Worm (Caenorhabditis elegans) whole organism, late embryonic: ENCODE results near the gene Y34B4A.7.

ENCODE experiments used
- C08G9.2 ChIP-seq: sonication (generic microtip); optimal IDR thresholded peaks from 2 replicates; lab custom pipeline; 2016; ENCODE audit warnings: mild to moderate bottlenecking, missing genetic modification characterization, moderate library complexity, missing compliant biosample characterization
- C38D4.7 ChIP-seq: fragments of 200-800 bp; sonication (Bioruptor generic); optimal IDR thresholded peaks from 2 replicates; lab custom pipeline; 2018; ENCODE audit warnings: mild to moderate bottlenecking, missing genetic modification characterization, moderate library complexity, missing compliant biosample characterization
- K02D7.2 ChIP-seq: sonication (generic microtip); optimal IDR thresholded peaks from 2 replicates; lab custom pipeline; 2017; ENCODE audit warnings: mild to moderate bottlenecking, missing genetic modification characterization, missing compliant biosample characterization
- K09A11.1 ChIP-seq: sonication (generic microtip); optimal IDR thresholded peaks from 2 replicates; lab custom pipeline; 2017; ENCODE audit warnings: antibody characterized with exemption, mild to moderate bottlenecking, missing genetic modification characterization, missing compliant biosample characterization; ENCODE audit not compliant: insufficient read depth
- T23F11.4 ChIP-seq: fragments of 200-800 bp; sonication (Bioruptor generic); optimal IDR thresholded peaks from 2 replicates; lab custom pipeline; 2018; ENCODE audit warnings: mild to moderate bottlenecking, missing genetic modification characterization, missing compliant biosample characterization
- Y22D7AL.16 ChIP-seq: sonication (generic microtip); optimal IDR thresholded peaks from 2 replicates; lab custom pipeline; 2016; ENCODE audit warnings: missing genetic modification characterization, missing compliant biosample characterization
- ceh-18 ChIP-seq: sonication (generic microtip); optimal IDR thresholded peaks from 2 replicates; lab custom pipeline; 2016; ENCODE audit warnings: missing genetic modification characterization, missing compliant biosample characterization
- ceh-19 ChIP-seq: fragments of 200-800 bp; sonication (Bioruptor generic); optimal IDR thresholded peaks from 2 replicates; lab custom pipeline; 2018; ENCODE audit warnings: mild to moderate bottlenecking, missing genetic modification characterization, missing compliant biosample characterization
- ceh-2 ChIP-seq: sonication (generic microtip); optimal IDR thresholded peaks from 2 replicates; lab custom pipeline; 2016; ENCODE audit warnings: missing genotype, missing genetic modification characterization, missing compliant biosample characterization
- ceh-22 ChIP-seq: sonication (generic microtip); optimal IDR thresholded peaks from 2 replicates; lab custom pipeline; 2017; ENCODE audit warnings: missing biosample characterization, missing genetic modification characterization
- ceh-24 ChIP-seq: sonication (generic microtip); optimal IDR thresholded peaks from 2 replicates; lab custom pipeline; 2016; ENCODE audit warnings: mild to moderate bottlenecking, missing genetic modification characterization, missing compliant biosample characterization
- ceh-30 ChIP-seq: fragments of 150-350 bp; optimal IDR thresholded peaks from 2 replicates; lab custom pipeline; 2014; ENCODE audit warnings: missing biosample characterization, missing genetic modification characterization
- ceh-31 ChIP-seq: sonication (generic microtip); optimal IDR thresholded peaks from 2 replicates; lab custom pipeline; 2016; ENCODE audit warnings: missing genetic modification characterization, missing compliant biosample characterization
- ceh-34 ChIP-seq: sonication (generic microtip); optimal IDR thresholded peaks from 2 replicates; lab custom pipeline; 2016; ENCODE audit warnings: mild to moderate bottlenecking, missing genetic modification characterization, missing compliant biosample characterization
- ceh-45 ChIP-seq: fragments of 200-800 bp; sonication (Bioruptor generic); IDR thresholded peaks from 2 replicates; pipeline ENCODE4 v1.3.6; 2022; ENCODE audit warnings: missing genetic modification reagents, missing genetic modification characterization, missing compliant biosample characterization
- ceh-48 ChIP-seq: sonication (generic microtip); optimal IDR thresholded peaks from 2 replicates; lab custom pipeline; 2016; ENCODE audit warnings: missing genetic modification characterization, inconsistent platforms, missing compliant biosample characterization
- ceh-6 ChIP-seq: fragments of 200-800 bp; sonication (Bioruptor generic); optimal IDR thresholded peaks from 2 replicates; lab custom pipeline; 2018; ENCODE audit warnings: mild to moderate bottlenecking, missing genetic modification characterization, missing compliant biosample characterization
- ceh-9 ChIP-seq: sonication (generic microtip); optimal IDR thresholded peaks from 2 replicates; lab custom pipeline; 2016; ENCODE audit warnings: mild to moderate bottlenecking, missing genetic modification characterization, inconsistent platforms, missing compliant biosample characterization
- che-1 ChIP-seq: sonication (generic microtip); optimal IDR thresholded peaks from 2 replicates; lab custom pipeline; 2016; ENCODE audit warnings: mild to moderate bottlenecking, missing genetic modification characterization, missing compliant biosample characterization
- dmd-4 ChIP-seq: sonication (generic microtip); optimal IDR thresholded peaks from 2 replicates; lab custom pipeline; 2016; ENCODE audit warnings: borderline replicate concordance, missing genetic modification characterization, missing compliant biosample characterization
- dve-1 ChIP-seq: sonication (generic microtip); optimal IDR thresholded peaks from 2 replicates; lab custom pipeline; 2017; ENCODE audit warnings: antibody characterized with exemption, mild to moderate bottlenecking, missing genetic modification characterization, missing compliant biosample characterization
- elt-2 ChIP-seq: sonication (generic microtip); optimal IDR thresholded peaks from 2 replicates; lab custom pipeline; 2016; ENCODE audit warnings: missing genetic modification reagents, missing genetic modification characterization, missing compliant biosample characterization
- elt-4 ChIP-seq: sonication (generic microtip); optimal IDR thresholded peaks from 2 replicates; lab custom pipeline; 2016; ENCODE audit warnings: missing genetic modification characterization, missing compliant biosample characterization
- eyg-1 ChIP-seq: sonication (generic microtip); optimal IDR thresholded peaks from 2 replicates; lab custom pipeline; 2016; ENCODE audit warnings: missing genotype, missing genetic modification characterization, missing compliant biosample characterization
- fax-1 ChIP-seq: sonication (generic microtip); optimal IDR thresholded peaks from 2 replicates; lab custom pipeline; 2016; ENCODE audit warnings: missing genotype, missing genetic modification characterization, missing compliant biosample characterization
- fkh-10 ChIP-seq: fragments of 150-350 bp; optimal IDR thresholded peaks from 2 replicates; lab custom pipeline; 2014; ENCODE audit warnings: missing biosample characterization, missing genetic modification reagents, missing genetic modification characterization
- fkh-6 ChIP-seq: sonication (generic microtip); optimal IDR thresholded peaks from 2 replicates; lab custom pipeline; 2016; ENCODE audit warnings: missing genetic modification characterization, missing compliant biosample characterization
- hlh-15 ChIP-seq: sonication (generic microtip); optimal IDR thresholded peaks from 2 replicates; lab custom pipeline; 2016; ENCODE audit warnings: missing genetic modification characterization, missing compliant biosample characterization
- hlh-6 ChIP-seq: sonication (generic microtip); optimal IDR thresholded peaks from 2 replicates; lab custom pipeline; 2016; ENCODE audit warnings: missing genotype, missing genetic modification characterization, missing compliant biosample characterization
- lim-6 ChIP-seq: sonication (generic microtip); optimal IDR thresholded peaks from 2 replicates; lab custom pipeline; 2016; ENCODE audit warnings: missing genetic modification characterization, missing compliant biosample characterization
- lin-11 ChIP-seq: fragments of 200-800 bp; sonication (Bioruptor generic); optimal IDR thresholded peaks from 2 replicates; lab custom pipeline; 2018; ENCODE audit warnings: mild to moderate bottlenecking, missing genetic modification characterization, missing compliant biosample characterization
- mec-3 ChIP-seq: sonication (generic microtip); optimal IDR thresholded peaks from 2 replicates; lab custom pipeline; 2016; ENCODE audit warnings: borderline replicate concordance, missing genetic modification characterization, missing compliant biosample characterization
- nhr-11 ChIP-seq: fragments of 150-350 bp; optimal IDR thresholded peaks from 2 replicates; lab custom pipeline; 2014; ENCODE audit warnings: missing biosample characterization, missing genetic modification characterization
- nhr-232 ChIP-seq: sonication (generic microtip); optimal IDR thresholded peaks from 2 replicates; lab custom pipeline; 2016; ENCODE audit warnings: missing genetic modification characterization, missing compliant biosample characterization
- npax-4 ChIP-seq: sonication (generic microtip); optimal IDR thresholded peaks from 2 replicates; lab custom pipeline; 2016; ENCODE audit warnings: missing genetic modification characterization, missing compliant biosample characterization
- pag-3 ChIP-seq: sonication (generic microtip); optimal IDR thresholded peaks from 2 replicates; lab custom pipeline; 2016; ENCODE audit warnings: missing compliant biosample characterization, missing genetic modification characterization, borderline replicate concordance
- pat-9 ChIP-seq: fragments of 200-800 bp; sonication (Bioruptor generic); optimal IDR thresholded peaks from 2 replicates; lab custom pipeline; 2018; ENCODE audit warnings: mild to moderate bottlenecking, missing genetic modification characterization, moderate library complexity, missing compliant biosample characterization
- pax-1 ChIP-seq: fragments of 150-350 bp; optimal IDR thresholded peaks from 2 replicates; lab custom pipeline; 2014; ENCODE audit warnings: missing biosample characterization, missing genetic modification characterization
- pha-2 ChIP-seq: sonication (generic microtip); optimal IDR thresholded peaks from 2 replicates; lab custom pipeline; 2017; ENCODE audit warnings: mild to moderate bottlenecking, missing genetic modification characterization, missing compliant biosample characterization
- pqm-1 ChIP-seq: sonication (generic microtip); optimal IDR thresholded peaks from 2 replicates; lab custom pipeline; 2016; ENCODE audit warnings: missing genetic modification characterization, missing compliant biosample characterization
- rnt-1 ChIP-seq: sonication (generic microtip); optimal IDR thresholded peaks from 2 replicates; lab custom pipeline; 2016; ENCODE audit warnings: missing genetic modification characterization, missing compliant biosample characterization
- sdc-2 ChIP-seq: sonication (generic microtip); optimal IDR thresholded peaks from 2 replicates; lab custom pipeline; 2016; ENCODE audit warnings: missing genotype, missing genetic modification characterization, missing compliant biosample characterization
- sox-4 ChIP-seq: sonication (generic microtip); optimal IDR thresholded peaks from 2 replicates; lab custom pipeline; 2017; ENCODE audit warnings: mild to moderate bottlenecking, missing genetic modification characterization, inconsistent platforms, missing compliant biosample characterization
- syd-9 ChIP-seq: sonication (generic microtip); optimal IDR thresholded peaks from 2 replicates; lab custom pipeline; 2016; ENCODE audit warnings: mild to moderate bottlenecking, missing genetic modification characterization, moderate library complexity, missing compliant biosample characterization
- tbx-2 ChIP-seq: sonication (generic microtip); optimal IDR thresholded peaks from 2 replicates; lab custom pipeline; 2016; ENCODE audit warnings: missing genetic modification characterization, missing compliant biosample characterization
- tbx-7 ChIP-seq: sonication (generic microtip); optimal IDR thresholded peaks from 2 replicates; lab custom pipeline; 2016; ENCODE audit warnings: missing genotype, missing genetic modification characterization, missing compliant biosample characterization
- ttx-3 ChIP-seq: sonication (generic microtip); optimal IDR thresholded peaks from 2 replicates; lab custom pipeline; 2016; ENCODE audit warnings: missing genetic modification reagents, missing genetic modification characterization, missing compliant biosample characterization
- unc-3 ChIP-seq, 2 experiments: fragments of 200-800 bp in 1 of 2; sonication (Bioruptor generic) in 1 of 2; sonication (generic microtip) in 1 of 2; conservative IDR thresholded peaks in 1 of 2; optimal IDR thresholded peaks in 1 of 2; 2 replicates each; pipeline versions ENCODE4 v1.3.6 to Lab custom; 2016 to 2022; ENCODE audit warnings: missing compliant biosample characterization in 2 of 2, missing genetic modification characterization in 2 of 2, missing genetic modification reagents in 1 of 2
- unc-55 ChIP-seq: sonication (generic microtip); optimal IDR thresholded peaks from 2 replicates; lab custom pipeline; 2017; ENCODE audit warnings: missing biosample characterization, missing genetic modification reagents, missing genetic modification characterization
- zip-5 ChIP-seq: sonication (generic microtip); optimal IDR thresholded peaks from 2 replicates; lab custom pipeline; 2016; ENCODE audit warnings: missing genetic modification characterization, missing compliant biosample characterization
- ztf-16 ChIP-seq: sonication (generic microtip); optimal IDR thresholded peaks from 2 replicates; lab custom pipeline; 2017; ENCODE audit warnings: missing genetic modification characterization, missing compliant biosample characterization

The Y34B4A.7 gene

DNA sequence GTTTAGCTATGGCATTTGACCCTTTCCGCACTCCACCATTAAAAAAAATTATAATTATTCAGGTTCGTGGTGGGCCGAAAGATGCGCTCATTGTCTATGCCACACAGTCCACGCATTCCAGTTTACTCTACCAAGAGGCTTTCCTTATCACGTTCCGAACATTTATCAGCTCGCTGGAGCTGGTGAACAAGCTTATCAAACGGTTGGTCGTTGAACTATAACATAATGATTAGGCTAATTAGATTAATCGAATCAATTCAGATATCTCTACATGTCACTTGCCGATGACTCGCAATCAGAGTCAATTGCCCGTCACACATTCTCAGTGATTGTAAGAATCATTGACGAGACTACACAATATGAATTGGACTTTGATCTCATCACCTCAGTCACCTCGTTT, 25.2 kb downstream of the Y34B4A.7 start:
- TF ChIP-seq ceh-9 (tag; lab: Kevin White, UChicago): no peak
- peak; percentile 64 for TF ChIP-seq elt-2 (tag; lab: Kevin White, UChicago)
- TF ChIP-seq ztf-16: no peak
- TF ChIP-seq ceh-45: no peak
- no peak for TF ChIP-seq nhr-232
- no peak for TF ChIP-seq eyg-1 (tag; lab: Kevin White, UChicago)

DNA sequence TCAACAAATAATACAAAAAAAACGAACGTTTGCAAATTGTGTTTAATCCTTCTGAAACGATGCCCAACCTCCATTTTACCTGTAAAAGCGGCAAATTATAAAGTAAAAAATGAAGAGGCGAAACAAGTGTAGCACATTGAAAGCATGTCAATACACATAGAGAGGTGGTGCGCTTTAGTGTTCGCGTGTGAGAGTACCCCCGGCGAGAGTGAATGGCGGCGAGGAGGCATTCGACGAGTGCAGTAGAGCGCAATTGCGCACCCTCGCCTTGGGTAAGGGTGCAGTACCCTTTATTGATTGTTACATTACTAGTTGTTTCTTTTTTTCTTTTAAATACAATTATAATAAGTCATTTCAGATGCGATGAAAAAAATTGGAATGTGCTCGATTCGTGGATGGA, 31.1 kb downstream of the Y34B4A.7 start, which contains the start of gene hst-6:
Gene hst-6, plus strand, starts transcription at position 353 of the 400 bp plus-strand sequence.
- no peak for TF ChIP-seq C08G9.2
- peak; percentile 1 for TF ChIP-seq tbx-7
- no peak for TF ChIP-seq ceh-2 (tag; lab: Kevin White, UChicago)
- no peak for TF ChIP-seq npax-4
- no peak for TF ChIP-seq unc-3 (GFP tag; conservative IDR thresholded peaks at IDR 0.05; lab: Robert Waterston, UW)
- TF ChIP-seq unc-3 (tag; optimal IDR thresholded peaks at IDR 0.05; lab: Kevin White, UChicago): no peak
- TF ChIP-seq hlh-6: no peak
- TF ChIP-seq hlh-15 (tag; lab: Kevin White, UChicago): no peak
- TF ChIP-seq mec-3 (tag; lab: Kevin White, UChicago): no peak
- no peak for TF ChIP-seq pax-1 (tag; lab: Kevin White, UChicago)
- TF ChIP-seq ttx-3 (tag; lab: Kevin White, UChicago): no peak
- no peak for TF ChIP-seq syd-9 (tag; lab: Kevin White, UChicago)
- no peak for TF ChIP-seq sox-4 (tag; lab: Kevin White, UChicago)
- no peak for TF ChIP-seq Y22D7AL.16 (tag; lab: Kevin White, UChicago)
- no peak for TF ChIP-seq K09A11.1 (tag; lab: Kevin White, UChicago)
- no peak for TF ChIP-seq ceh-22
- no peak for TF ChIP-seq dmd-4 (tag; lab: Kevin White, UChicago)
- no peak for TF ChIP-seq lin-11 (tag; lab: Kevin White, UChicago)
- TF ChIP-seq elt-4: no peak
- TF ChIP-seq eyg-1 (tag; lab: Kevin White, UChicago): peak; percentile 52
- no peak for TF ChIP-seq K02D7.2 (tag; lab: Kevin White, UChicago)
- no peak for TF ChIP-seq pqm-1
- TF ChIP-seq rnt-1 (tag; lab: Kevin White, UChicago): no peak
- peak; percentile 62 for TF ChIP-seq ceh-19 (GFP tag; lab: Kevin White, UChicago)
- TF ChIP-seq fkh-10 (GFP tag; lab: Kevin White, UChicago): no peak
- no peak for TF ChIP-seq T23F11.4 (GFP tag; lab: Kevin White, UChicago)
- TF ChIP-seq ceh-24 (tag; lab: Kevin White, UChicago): no peak
- TF ChIP-seq ceh-45: no peak
- TF ChIP-seq C38D4.7: no peak
- no peak for TF ChIP-seq pat-9 (tag; lab: Kevin White, UChicago)
- TF ChIP-seq che-1: no peak
- TF ChIP-seq ceh-9 (tag; lab: Kevin White, UChicago): no peak
- TF ChIP-seq fax-1 (tag; lab: Kevin White, UChicago): peak; percentile 11
- TF ChIP-seq sdc-2 (tag; lab: Kevin White, UChicago): peak; percentile 48
- TF ChIP-seq pha-2 (tag; lab: Kevin White, UChicago): peak; percentile 20
- TF ChIP-seq ceh-30 (tag; lab: Kevin White, UChicago): no peak
- no peak for TF ChIP-seq ceh-18 (tag; lab: Kevin White, UChicago)
- TF ChIP-seq dve-1 (tag; lab: Kevin White, UChicago): no peak
- peak; percentile 58 for TF ChIP-seq tbx-2 (tag; lab: Kevin White, UChicago)
- TF ChIP-seq ceh-6 (GFP tag; lab: Kevin White, UChicago): no peak
- no peak for TF ChIP-seq lim-6
- TF ChIP-seq unc-55 (GFP tag; lab: Kevin White, UChicago): peak; percentile 1
- TF ChIP-seq nhr-11 (tag; lab: Kevin White, UChicago): no peak
- peak; percentile 65 for TF ChIP-seq ceh-31 (tag; lab: Kevin White, UChicago)
- no peak for TF ChIP-seq fkh-6 (tag; lab: Kevin White, UChicago)
- TF ChIP-seq zip-5: no peak
- peak; percentile 44 for TF ChIP-seq ceh-34
- peak; percentile 69 for TF ChIP-seq ceh-48 (tag; lab: Kevin White, UChicago)
- TF ChIP-seq pag-3 (tag; lab: Kevin White, UChicago): no peak
